Fruit fly (Drosophila melanogaster): ENCODE data around the gene CG12213.

Gene CG12213

dm6 chr3R:11992934-11993670 is 25.6 kb upstream of the CG12213 start, which contains the start of gene mfas (continued):
- TF ChIP-seq Fer3 (tag; optimal IDR thresholded peaks at IDR 0.05), result no peak
- peak; percentile 16 for TF ChIP-seq Xrp1 (GFP tag; IDR thresholded peaks at IDR 0.05)
- no peak for TF ChIP-seq MTF-1 (GFP tag; optimal IDR thresholded peaks at IDR 0.05; ENCODE audit: borderline replicate concordance)
- peak; percentile 41 for TF ChIP-seq CG33557 (GFP tag; optimal IDR thresholded peaks at IDR 0.05)
- no peak for TF ChIP-seq HLHmδ (GFP tag; optimal IDR thresholded peaks at IDR 0.05)
- no peak for TF ChIP-seq vfl (GFP tag; optimal IDR thresholded peaks at IDR 0.05)
- TF ChIP-seq oc (tag; optimal IDR thresholded peaks at IDR 0.05), result no peak
- 0 out of 2 replicates have a peak, but pooled peaks have one; percentile 6 for TF ChIP-seq ara (GFP tag; IDR thresholded peaks at IDR 0.05)
- TF ChIP-seq CG4424 (GFP tag; optimal IDR thresholded peaks at IDR 0.05), result no peak
- TF ChIP-seq CG10366 (GFP tag; IDR thresholded peaks at IDR 0.05), result no peak
- TF ChIP-seq Rx (GFP tag; IDR thresholded peaks at IDR 0.05), result no peak
- TF ChIP-seq CG13287 (GFP tag; IDR thresholded peaks at IDR 0.05; ENCODE audit: partially characterized antibody), result peak; percentile 25; the same call in 1 of the 2 replicates
- no peak for TF ChIP-seq nerfin-2 (GFP tag; IDR thresholded peaks at IDR 0.05; ENCODE audit: partially characterized antibody)
- TF ChIP-seq CG8388 (GFP tag; optimal IDR thresholded peaks at IDR 0.05), result no peak
- TF ChIP-seq gcm (GFP tag; optimal IDR thresholded peaks at IDR 0.05), result peak; percentile 80
- no peak for TF ChIP-seq nerfin-1 (tag; optimal IDR thresholded peaks at IDR 0.05)
- TF ChIP-seq gfzf (GFP tag; optimal IDR thresholded peaks at IDR 0.05), result no peak
- TF ChIP-seq pb (GFP tag; optimal IDR thresholded peaks at IDR 0.05), result peak; percentile 5
- peak; percentile 72 for TF ChIP-seq ATbp (GFP tag; optimal IDR thresholded peaks at IDR 0.05)
- TF ChIP-seq Aef1 (GFP tag; IDR thresholded peaks at IDR 0.05), result no peak
- no peak for TF ChIP-seq MBD-R2 (GFP tag; IDR thresholded peaks at IDR 0.05)
- no peak for TF ChIP-seq wor (GFP tag; IDR thresholded peaks at IDR 0.05)
- no peak for TF ChIP-seq gt (GFP tag; IDR thresholded peaks at IDR 0.05)
- TF ChIP-seq pzg (GFP tag; optimal IDR thresholded peaks at IDR 0.05), result no peak
- TF ChIP-seq Stat92E (GFP tag; optimal IDR thresholded peaks at IDR 0.05), result no peak
- no peak for TF ChIP-seq scrt (GFP tag; optimal IDR thresholded peaks at IDR 0.05)
- no peak for TF ChIP-seq so (GFP tag; IDR thresholded peaks at IDR 0.05)
- no peak for TF ChIP-seq dati (GFP tag; IDR thresholded peaks at IDR 0.05)
- TF ChIP-seq rib (GFP tag; IDR thresholded peaks at IDR 0.05), result no peak
- peak; percentile 21 for TF ChIP-seq Hmr (GFP tag; optimal IDR thresholded peaks at IDR 0.05)
- TF ChIP-seq CG13894 (tag; optimal IDR thresholded peaks at IDR 0.05), result no peak
- TF ChIP-seq luna (GFP tag; optimal IDR thresholded peaks at IDR 0.05), result no peak
- TF ChIP-seq ase (GFP tag; IDR thresholded peaks at IDR 0.05), result no peak
- peak; percentile 42 for TF ChIP-seq Asciz (GFP tag; optimal IDR thresholded peaks at IDR 0.05)
- no peak for TF ChIP-seq lbe (GFP tag; optimal IDR thresholded peaks at IDR 0.05)
- TF ChIP-seq mld (GFP tag; IDR thresholded peaks at IDR 0.05; ENCODE audit: partially characterized antibody), result no peak
- no peak for TF ChIP-seq Doc3 (GFP tag; IDR thresholded peaks at IDR 0.05; ENCODE audit: partially characterized antibody)
- no peak for TF ChIP-seq TFAM (GFP tag; optimal IDR thresholded peaks at IDR 0.05)
- no peak for TF ChIP-seq CG14441 (GFP tag; IDR thresholded peaks at IDR 0.05)
- no peak for TF ChIP-seq CG10147 (GFP tag; optimal IDR thresholded peaks at IDR 0.05)
- TF ChIP-seq CG17359 (tag; optimal IDR thresholded peaks at IDR 0.05), result peak; percentile 34
- TF ChIP-seq stwl (tag; optimal IDR thresholded peaks at IDR 0.05), result no peak
- no peak for TF ChIP-seq CG7839 (tag; optimal IDR thresholded peaks at IDR 0.05)
- no peak for TF ChIP-seq CG43689 (GFP tag; IDR thresholded peaks at IDR 0.05)
- 0 out of 2 replicates have a peak, but pooled peaks have one; percentile 9 for TF ChIP-seq seq (GFP tag; IDR thresholded peaks at IDR 0.05)
- TF ChIP-seq Hr3 (GFP tag; optimal IDR thresholded peaks at IDR 0.05), result no peak
- TF ChIP-seq CG34224 (GFP tag; IDR thresholded peaks at IDR 0.05; ENCODE audit: partially characterized antibody), result no peak; the same call in 2 of the 3 replicates
- TF ChIP-seq trem (tag; optimal IDR thresholded peaks at IDR 0.05), result no peak
- no peak for TF ChIP-seq Lim3 (GFP tag; IDR thresholded peaks at IDR 0.05)
